Worm (Caenorhabditis elegans): ENCODE data around the gene Y39B6A.34.

- TF ChIP-seq R02D3.7 (tag; optimal IDR thresholded peaks at IDR 0.05) (no peak), nhr-28 (tag; optimal IDR thresholded peaks at IDR 0.05) (no peak), unc-62 (GFP tag; optimal IDR thresholded peaks at IDR 0.05) (no peak), nhr-12 (tag; optimal IDR thresholded peaks at IDR 0.05) (no peak), snpc-4 (tag; optimal IDR thresholded peaks at IDR 0.05) (no peak), hmg-11 (tag; optimal IDR thresholded peaks at IDR 0.05) (no peak), elt-1 (tag; optimal IDR thresholded peaks at IDR 0.05) (no peak), elt-3 (tag; optimal IDR thresholded peaks at IDR 0.05) (no peak), ZK546.5 (tag; optimal IDR thresholded peaks at IDR 0.05) (no peak), nhr-25 (tag; optimal IDR thresholded peaks at IDR 0.05) (no peak), ztf-4 (tag; optimal IDR thresholded peaks at IDR 0.05) (no peak), pqm-1 (tag; optimal IDR thresholded peaks at IDR 0.05) (no peak), skn-1 (tag; optimal IDR thresholded peaks at IDR 0.05) (no peak), daf-12 (tag; optimal IDR thresholded peaks at IDR 0.05) (no peak)
Measured at ce11 chrV:19019239-19019638, 18.4 kb downstream of the Y39B6A.34 start.
